Fruit fly (Drosophila melanogaster) whole organism, prepupa: ENCODE results near the gene del.

ENCODE experiments used
- CG16779 ChIP-seq: fragments of 200-800 bp; sonication (Bioruptor generic); optimal IDR thresholded peaks from 3 replicates; lab custom pipeline; 2017; ENCODE audit warnings: missing biosample characterization, mild to moderate bottlenecking, missing genetic modification characterization
- CG31627 ChIP-seq: fragments of 200-800 bp; sonication (Bioruptor generic); optimal IDR thresholded peaks from 3 replicates; lab custom pipeline; 2016; ENCODE audit warnings: missing biosample characterization, missing genetic modification characterization
- Ets96B ChIP-seq: fragments of 200-800 bp; optimal IDR thresholded peaks from 2 replicates; lab custom pipeline; 2019; ENCODE audit warnings: missing biosample characterization, mild to moderate bottlenecking, missing genetic modification characterization, moderate library complexity
- Hr39 ChIP-seq: fragments of 200-800 bp; sonication (Bioruptor generic); optimal IDR thresholded peaks from 2 replicates; lab custom pipeline; 2016; ENCODE audit warnings: missing biosample characterization, missing genetic modification characterization
- Met ChIP-seq: fragments of 200-800 bp; sonication (Bioruptor generic); optimal IDR thresholded peaks from 3 replicates; lab custom pipeline; 2016; ENCODE audit warnings: missing biosample characterization, missing genetic modification characterization
- OdsH ChIP-seq: fragments of 200-800 bp; sonication (Bioruptor generic); optimal IDR thresholded peaks from 3 replicates; lab custom pipeline; 2016; ENCODE audit warnings: missing biosample characterization, missing genetic modification characterization
- Sox15 ChIP-seq: fragments of 200-800 bp; sonication (Bioruptor generic); optimal IDR thresholded peaks from 3 replicates; lab custom pipeline; 2016; ENCODE audit warnings: missing biosample characterization, missing genetic modification characterization
- esn ChIP-seq: fragments of 200-800 bp; sonication (Bioruptor generic); optimal IDR thresholded peaks from 2 replicates; lab custom pipeline; 2016; ENCODE audit warnings: missing biosample characterization, mild to moderate bottlenecking, missing genetic modification characterization, moderate library complexity
- fd59A ChIP-seq: fragments of 200-800 bp; sonication (Bioruptor generic); optimal IDR thresholded peaks from 2 replicates; lab custom pipeline; 2017; ENCODE audit warnings: missing biosample characterization, mild to moderate bottlenecking, missing genetic modification characterization, missing genetic modification reagents

dm6 chr2L:21195331-21195730 is 47.0 kb upstream of the del start:
- no peak for TF ChIP-seq CG31627
- no peak for TF ChIP-seq CG16779 (tag; lab: Kevin White, UChicago)
- no peak for TF ChIP-seq Hr39 (GFP tag; lab: Kevin White, UChicago)
- no peak for TF ChIP-seq OdsH
- no peak for TF ChIP-seq Sox15 (GFP tag; lab: Kevin White, UChicago)
- no peak for TF ChIP-seq esn (GFP tag; lab: Kevin White, UChicago)
- TF ChIP-seq fd59A: no peak
- no peak for TF ChIP-seq Met (GFP tag; lab: Kevin White, UChicago)
- TF ChIP-seq Ets96B: no peak
